Fruit fly (Drosophila melanogaster) whole organism, wandering third instar larva: ENCODE measurements around the gene NimB1.

ENCODE experiments used
- Abd-B ChIP-seq: fragments of >200 bp; optimal IDR thresholded peaks from 2 replicates; lab custom pipeline; 2017; ENCODE audit warnings: missing biosample characterization, missing genetic modification characterization
- CG32264 ChIP-seq: fragments of 200-800 bp; sonication (Bioruptor generic); optimal IDR thresholded peaks from 2 replicates; lab custom pipeline; 2016; ENCODE audit warnings: missing biosample characterization, missing genetic modification characterization
- CG9705 ChIP-seq: fragments of 200-800 bp; sonication (Bioruptor generic); optimal IDR thresholded peaks from 2 replicates; lab custom pipeline; 2018; ENCODE audit warnings: missing biosample characterization, mild to moderate bottlenecking, missing genetic modification characterization
- Dfd ChIP-seq: fragments of >200 bp; optimal IDR thresholded peaks from 2 replicates; lab custom pipeline; 2017; ENCODE audit warnings: missing biosample characterization, missing genetic modification characterization
- Dif ChIP-seq: fragments of 200-275, 200-300 bp; sonication (Bioruptor generic); optimal IDR thresholded peaks from 2 replicates; lab custom pipeline; 2018; ENCODE audit warnings: missing biosample characterization, missing genetic modification characterization; ENCODE audit not compliant: partially characterized antibody
- HLH106 ChIP-seq: fragments of 200-800 bp; optimal IDR thresholded peaks from 3 replicates; lab custom pipeline; 2019; ENCODE audit warnings: missing biosample characterization, mild to moderate bottlenecking, missing genetic modification characterization, moderate library complexity
- Hnf4 ChIP-seq: fragments of 200-800 bp; sonication (Bioruptor generic); optimal IDR thresholded peaks from 2 replicates; lab custom pipeline; 2016; ENCODE audit warnings: missing biosample characterization, mild to moderate bottlenecking, missing genetic modification characterization
- Hr78 ChIP-seq: fragments of >200 bp; optimal IDR thresholded peaks from 2 replicates; lab custom pipeline; 2017; ENCODE audit warnings: missing biosample characterization, missing genetic modification characterization
- Hr83 ChIP-seq: fragments of 200-300 bp; sonication (Bioruptor generic); optimal IDR thresholded peaks from 2 replicates; lab custom pipeline; 2016; ENCODE audit warnings: missing biosample characterization, mild to moderate bottlenecking, missing genetic modification characterization, moderate library complexity; ENCODE audit not compliant: poor library complexity, severe bottlenecking
- Jra ChIP-seq: sonication (Bioruptor generic); optimal IDR thresholded peaks from 2 replicates; lab custom pipeline; 2016; ENCODE audit warnings: missing biosample characterization, missing genetic modification characterization
- Mio ChIP-seq: sonication (Bioruptor generic); optimal IDR thresholded peaks from 2 replicates; lab custom pipeline; 2016; ENCODE audit warnings: missing biosample characterization, missing genetic modification characterization
- N ChIP-seq: fragments of >200 bp; optimal IDR thresholded peaks from 2 replicates; lab custom pipeline; 2018; ENCODE audit warnings: missing biosample characterization, missing external identifiers, missing genetic modification characterization
- Rel ChIP-seq, 2 experiments: fragments of 200-800 bp; sonication (Bioruptor generic) in 1 of 2; optimal IDR thresholded peaks; 2 replicates in 1 of 2; 3 replicates in 1 of 2; lab custom pipeline; 2016 to 2019; ENCODE audit warnings: mild to moderate bottlenecking in 2 of 2, missing biosample characterization in 2 of 2, missing genetic modification characterization in 2 of 2, moderate library complexity in 1 of 2
- Sp1 ChIP-seq: fragments of 200-800 bp; sonication (Bioruptor generic); optimal IDR thresholded peaks from 3 replicates; lab custom pipeline; 2019; ENCODE audit warnings: missing biosample characterization, mild to moderate bottlenecking, missing genetic modification characterization, moderate library complexity
- brk ChIP-seq: fragments of 200-800 bp; sonication (Bioruptor generic); optimal IDR thresholded peaks from 2 replicates; lab custom pipeline; 2016; ENCODE audit warnings: missing biosample characterization, mild to moderate bottlenecking, missing genetic modification characterization
- dl ChIP-seq, 2 experiments: fragments of 175-275, 200-275 bp in 1 of 2; fragments of 200-275 bp in 1 of 2; sonication (Bioruptor generic); optimal IDR thresholded peaks; lab custom pipeline; 2018; ENCODE audit warnings: mild to moderate bottlenecking in 2 of 2, missing biosample characterization in 2 of 2, missing genetic modification characterization in 2 of 2, moderate library complexity in 2 of 2; ENCODE audit not compliant: partially characterized antibody in 2 of 2, insufficient read depth in 1 of 2
- ey ChIP-seq: fragments of 200-800 bp; sonication (Bioruptor generic); optimal IDR thresholded peaks from 2 replicates; lab custom pipeline; 2016; ENCODE audit warnings: missing biosample characterization, missing genetic modification characterization
- foxo ChIP-seq, 2 experiments: fragments of 200-800 bp; sonication (Bioruptor generic); optimal IDR thresholded peaks; 2 replicates in 1 of 2; 3 replicates in 1 of 2; lab custom pipeline; 2016 to 2017; ENCODE audit warnings: missing biosample characterization in 2 of 2, missing genetic modification characterization in 2 of 2
- fru ChIP-seq: fragments of 200-800 bp; sonication (Bioruptor generic); optimal IDR thresholded peaks from 3 replicates; lab custom pipeline; 2016; ENCODE audit warnings: missing biosample characterization, mild to moderate bottlenecking, missing genetic modification characterization
- h ChIP-seq: fragments of 200-800 bp; sonication (Bioruptor generic); optimal IDR thresholded peaks from 3 replicates; lab custom pipeline; 2016; ENCODE audit warnings: missing biosample characterization, mild to moderate bottlenecking, missing genetic modification characterization
- jim ChIP-seq: fragments of 175-275, 200-325 bp; sonication (Bioruptor generic); optimal IDR thresholded peaks from 2 replicates; lab custom pipeline; 2016; ENCODE audit warnings: missing biosample characterization, mild to moderate bottlenecking, missing genetic modification characterization
- lola ChIP-seq: fragments of >200 bp; optimal IDR thresholded peaks from 2 replicates; lab custom pipeline; 2017; ENCODE audit warnings: missing biosample characterization, missing genetic modification characterization
- psq ChIP-seq: fragments of 200-800 bp; sonication (Bioruptor generic); optimal IDR thresholded peaks from 3 replicates; lab custom pipeline; 2017; ENCODE audit warnings: missing biosample characterization, mild to moderate bottlenecking, missing genetic modification characterization, moderate library complexity
- sv ChIP-seq: fragments of 200-800 bp; sonication (Bioruptor generic); optimal IDR thresholded peaks from 3 replicates; lab custom pipeline; 2016; ENCODE audit warnings: missing biosample characterization, missing genetic modification characterization
- tai ChIP-seq: sonication (Bioruptor generic); optimal IDR thresholded peaks from 2 replicates; lab custom pipeline; 2016; ENCODE audit warnings: missing biosample characterization, missing genetic modification characterization
- usp ChIP-seq: fragments of >200 bp; optimal IDR thresholded peaks from 2 replicates; lab custom pipeline; 2017; ENCODE audit warnings: missing biosample characterization, missing genetic modification characterization
- woc ChIP-seq: sonication (Bioruptor generic); optimal IDR thresholded peaks from 2 replicates; lab custom pipeline; 2016; ENCODE audit warnings: missing biosample characterization, mild to moderate bottlenecking, missing genetic modification characterization

NimB1 gene

dm6 chr2L:13928461-13928860 is 34.8 kb upstream of the NimB1 start:
- no peak for TF ChIP-seq Rel (GFP tag; optimal IDR thresholded peaks at IDR 0.05; lab: Kevin White, UChicago)
- no peak for TF ChIP-seq Rel (tag; optimal IDR thresholded peaks at IDR 0.05; lab: Kevin White, UChicago)
- TF ChIP-seq Mio, result no peak
- TF ChIP-seq Sp1 (GFP tag; lab: Kevin White, UChicago), result no peak
- TF ChIP-seq CG32264 (GFP tag; lab: Kevin White, UChicago), result no peak
- no peak for TF ChIP-seq Hr83 (GFP tag; lab: Kevin White, UChicago)
- no peak for TF ChIP-seq jim (GFP tag; lab: Kevin White, UChicago)
- TF ChIP-seq tai (GFP tag; lab: Kevin White, UChicago), result no peak
- TF ChIP-seq foxo (GFP tag; optimal IDR thresholded peaks at IDR 0.05; lab: Kevin White, UChicago), result no peak
- no peak for TF ChIP-seq dl (GFP tag; optimal IDR thresholded peaks at IDR 0.05; lab: Kevin White, UChicago; ENCODE audit: insufficient read depth in 1 of 2, partially characterized antibody in 2 of 2)
- no peak for TF ChIP-seq HLH106 (tag; lab: Kevin White, UChicago)
- no peak for TF ChIP-seq Dif (GFP tag; lab: Kevin White, UChicago)
- TF ChIP-seq woc (GFP tag; lab: Kevin White, UChicago), result no peak

- no peak for TF ChIP-seq Mio
- no peak for TF ChIP-seq Jra
- TF ChIP-seq sv (GFP tag; lab: Kevin White, UChicago), result no peak
- TF ChIP-seq CG32264 (GFP tag; lab: Kevin White, UChicago), result no peak
- no peak for TF ChIP-seq N (GFP tag; lab: Kevin White, UChicago)
- TF ChIP-seq lola (GFP tag; lab: Kevin White, UChicago), result no peak
- TF ChIP-seq psq (GFP tag; lab: Kevin White, UChicago), result no peak
- no peak for TF ChIP-seq Hr78 (GFP tag; lab: Kevin White, UChicago)
These were observed 32.0 kb upstream of the NimB1 start, which contains the start of gene CG42711 for dm6 chr2L:13931318-13931717. CG42711 (minus strand) TSS chr2L:13931362.

- no peak for TF ChIP-seq Dif (GFP tag; lab: Kevin White, UChicago)
- TF ChIP-seq Mio, result no peak
- no peak for TF ChIP-seq Abd-B
- no peak for TF ChIP-seq Hnf4 (GFP tag; lab: Kevin White, UChicago)
- TF ChIP-seq Hr78 (GFP tag; lab: Kevin White, UChicago), result no peak
- no peak for TF ChIP-seq fru (GFP tag; lab: Kevin White, UChicago)
- no peak for TF ChIP-seq Jra
- TF ChIP-seq dl (GFP tag; optimal IDR thresholded peaks at IDR 0.05; lab: Kevin White, UChicago; ENCODE audit: insufficient read depth in 1 of 2, partially characterized antibody in 2 of 2), result no peak
- no peak for TF ChIP-seq N (GFP tag; lab: Kevin White, UChicago)
- TF ChIP-seq h (GFP tag; lab: Kevin White, UChicago), result no peak
These were observed 28.7 kb upstream of the NimB1 start, which contains the start of gene Vajk2 for dm6 chr2L:13934542-13935065. Vajk2 (minus strand) TSS chr2L:13934692.

- TF ChIP-seq tai (GFP tag; lab: Kevin White, UChicago) (no peak), brk (GFP tag; lab: Kevin White, UChicago) (no peak), Hr78 (GFP tag; lab: Kevin White, UChicago) (no peak), Hr83 (GFP tag; lab: Kevin White, UChicago) (no peak), ey (GFP tag; lab: Kevin White, UChicago) (no peak), Hnf4 (GFP tag; lab: Kevin White, UChicago) (no peak)
These were observed 15.8 kb upstream of the NimB1 start, which contains the start of gene Vajk3 for dm6 chr2L:13947476-13947875. Vajk3 (minus strand) TSS chr2L:13947476.

dm6 chr2L:13949789-13950188 is 13.5 kb upstream of the NimB1 start:
- TF ChIP-seq CG9705 (GFP tag; lab: Kevin White, UChicago), result no peak
- TF ChIP-seq Rel (GFP tag; optimal IDR thresholded peaks at IDR 0.05; lab: Kevin White, UChicago), result no peak
- no peak for TF ChIP-seq Rel (tag; optimal IDR thresholded peaks at IDR 0.05; lab: Kevin White, UChicago)
- TF ChIP-seq Dfd, result no peak
- TF ChIP-seq Dif (GFP tag; lab: Kevin White, UChicago), result no peak
- no peak for TF ChIP-seq psq (GFP tag; lab: Kevin White, UChicago)
- no peak for TF ChIP-seq fru (GFP tag; lab: Kevin White, UChicago)
- TF ChIP-seq foxo (GFP tag; optimal IDR thresholded peaks at IDR 0.05; lab: Kevin White, UChicago), result no peak
- no peak for TF ChIP-seq lola (GFP tag; lab: Kevin White, UChicago)
- TF ChIP-seq tai (GFP tag; lab: Kevin White, UChicago), result no peak
- no peak for TF ChIP-seq usp (GFP tag; lab: Kevin White, UChicago)
- TF ChIP-seq Hr83 (GFP tag; lab: Kevin White, UChicago), result no peak
- no peak for TF ChIP-seq Hnf4 (GFP tag; lab: Kevin White, UChicago)
- TF ChIP-seq, all 38 proteins: peak for 0
